Fruit fly (Drosophila melanogaster): ENCODE results near the gene Galt.
A peak's percentile ranks its signal among the peaks of the same experiment; 100 is the strongest.

The Galt gene

dm6 chr2L:6622642-6623162 is 45.1 kb downstream of the Galt start, which contains the start of gene CG34345 (continued):
- TF ChIP-seq CG4360 (GFP tag; IDR thresholded peaks at IDR 0.05) (no peak), aop (GFP tag; IDR thresholded peaks at IDR 0.05) (no peak), CG7556 (GFP tag; optimal IDR thresholded peaks at IDR 0.05) (no peak), emc (GFP tag; optimal IDR thresholded peaks at IDR 0.05) (no peak), sens (GFP tag) (no peak), CG16813 (GFP tag; IDR thresholded peaks at IDR 0.05; ENCODE audit: partially characterized antibody) (peak; percentile 50; the same call in 2 of the 3 replicates), run (tag; optimal IDR thresholded peaks at IDR 0.05) (no peak), CG8290 (GFP tag; optimal IDR thresholded peaks at IDR 0.05) (peak; percentile 57), CG8290 (tag; optimal IDR thresholded peaks at IDR 0.05) (no peak), nerfin-1 (tag; optimal IDR thresholded peaks at IDR 0.05) (no peak), dan (GFP tag; IDR thresholded peaks at IDR 0.05) (no peak), CG9932 (GFP tag; IDR thresholded peaks at IDR 0.05) (peak; percentile 31; the same call in 1 of the 2 replicates), yki (optimal IDR thresholded peaks at IDR 0.05) (no peak), Sry-δ (GFP tag; optimal IDR thresholded peaks at IDR 0.05) (peak; percentile 31), Hr51 (GFP tag; optimal IDR thresholded peaks at IDR 0.05) (no peak), Dek (tag; optimal IDR thresholded peaks at IDR 0.05) (peak; percentile 58), tgo (GFP tag; IDR thresholded peaks at IDR 0.05) (no peak), CG10209 (GFP tag; optimal IDR thresholded peaks at IDR 0.05) (no peak), peb (GFP tag; IDR thresholded peaks at IDR 0.05) (no peak), az2 (GFP tag; optimal IDR thresholded peaks at IDR 0.05) (no peak), CG13424 (tag; optimal IDR thresholded peaks at IDR 0.05) (no peak), zfh1 (GFP tag; IDR thresholded peaks at IDR 0.05) (peak; percentile 35; the same call in 1 of the 3 replicates), CG11456 (GFP tag; IDR thresholded peaks at IDR 0.05) (no peak), Hand (GFP tag; optimal IDR thresholded peaks at IDR 0.05) (no peak), H2.0 (GFP tag; IDR thresholded peaks at IDR 0.05) (no peak), Spps (tag; optimal IDR thresholded peaks at IDR 0.05) (no peak), zf30C (GFP tag; optimal IDR thresholded peaks at IDR 0.05) (peak; percentile 5), Abd-B (GFP tag; optimal IDR thresholded peaks at IDR 0.05) (peak; percentile 69), CG11560 (tag; IDR thresholded peaks at IDR 0.05) (no peak), ac (GFP tag; optimal IDR thresholded peaks at IDR 0.05) (no peak), stc (GFP tag; IDR thresholded peaks at IDR 0.05) (no peak), knrl (GFP tag; IDR thresholded peaks at IDR 0.05; ENCODE audit: partially characterized antibody) (peak; percentile 56; the same call in 2 of the 3 replicates), sc (optimal IDR thresholded peaks at IDR 0.05) (no peak), sc (GFP tag; optimal IDR thresholded peaks at IDR 0.05) (no peak), CG13287 (GFP tag; IDR thresholded peaks at IDR 0.05; ENCODE audit: partially characterized antibody) (peak; percentile 89), CG15073 (GFP tag; optimal IDR thresholded peaks at IDR 0.05) (no peak), CG2875 (GFP tag; optimal IDR thresholded peaks at IDR 0.05) (no peak), MBD-R2 (GFP tag; IDR thresholded peaks at IDR 0.05) (no peak), CrebB (tag; optimal IDR thresholded peaks at IDR 0.05) (no peak), CG12391 (tag; optimal IDR thresholded peaks at IDR 0.05) (peak; percentile 22), chn (GFP tag; optimal IDR thresholded peaks at IDR 0.05) (no peak), Hey (tag; optimal IDR thresholded peaks at IDR 0.05) (no peak), wek (GFP tag; optimal IDR thresholded peaks at IDR 0.05) (no peak), ci (GFP tag; IDR thresholded peaks at IDR 0.05) (0 out of 3 replicates have a peak, but pooled peaks have one; percentile 16), CG10321 (GFP tag; IDR thresholded peaks at IDR 0.05) (no peak), Doc3 (GFP tag; IDR thresholded peaks at IDR 0.05; ENCODE audit: partially characterized antibody) (peak; percentile 62; the same call in 2 of the 3 replicates), Dfd (GFP tag; optimal IDR thresholded peaks at IDR 0.05) (no peak), bowl (GFP tag; IDR thresholded peaks at IDR 0.05) (no peak), CG8089 (GFP tag; optimal IDR thresholded peaks at IDR 0.05) (no peak), gem (tag; optimal IDR thresholded peaks at IDR 0.05) (no peak), Rfx (GFP tag; IDR thresholded peaks at IDR 0.05) (peak; percentile 52), ato (GFP tag; IDR thresholded peaks at IDR 0.05; ENCODE audit: partially characterized antibody) (peak; percentile 48; the same call in 1 of the 2 replicates)

Measured in whole organism, embryonic.